Fruit fly (Drosophila melanogaster) whole organism, embryonic: ENCODE measurements around the gene CG12206.
A peak's percentile ranks its signal among the peaks of the same experiment; 100 is the strongest.

Experiments used
- Antp ChIP-seq: fragments of 200-800 bp; sonication (Bioruptor generic); optimal IDR thresholded peaks from 3 replicates; lab custom pipeline; 2016; ENCODE audit warnings: missing biosample characterization, missing genetic modification characterization
- Awh ChIP-seq: fragments of 200-800 bp; sonication (Bioruptor generic); IDR thresholded peaks from 2 replicates; pipeline ENCODE4, ENCODE4 v1.3.6; 2022; ENCODE audit warnings: missing biosample characterization, missing genetic modification characterization
- Blimp-1 ChIP-seq: fragments of 200-800 bp; sonication (Bioruptor generic); optimal IDR thresholded peaks from 3 replicates; lab custom pipeline; 2018; ENCODE audit warnings: missing biosample characterization, missing genetic modification characterization, mild to moderate bottlenecking, moderate library complexity, missing genetic modification reagents
- CG10366 ChIP-seq: fragments of 200-800 bp; sonication (Bioruptor generic); IDR thresholded peaks from 2 replicates; pipeline ENCODE4 v1.3.6; 2022; ENCODE audit warnings: missing biosample characterization, missing genetic modification characterization
- CG10462 ChIP-seq: fragments of 200-800 bp; sonication (Bioruptor generic); optimal IDR thresholded peaks from 2 replicates; lab custom pipeline; 2016; ENCODE audit warnings: missing biosample characterization, missing genetic modification characterization
- CG11696 ChIP-seq: fragments of 200-800 bp; sonication (Bioruptor generic); IDR thresholded peaks from 2 replicates; pipeline ENCODE4 v1.3.6; 2022; ENCODE audit warnings: missing biosample characterization, missing genetic modification characterization
- CG12071 ChIP-seq: fragments of 200-800 bp; sonication (Bioruptor generic); optimal IDR thresholded peaks from 3 replicates; lab custom pipeline; 2018; ENCODE audit warnings: missing biosample characterization, mild to moderate bottlenecking, missing genetic modification characterization
- CG15269 ChIP-seq: fragments of 200-800 bp; sonication (Bioruptor generic); optimal IDR thresholded peaks from 2 replicates; lab custom pipeline; 2018; ENCODE audit warnings: missing biosample characterization, mild to moderate bottlenecking, missing genetic modification characterization, moderate library complexity
- CG17328 ChIP-seq: fragments of 200-800 bp; sonication (Bioruptor generic); IDR thresholded peaks from 2 replicates; pipeline ENCODE4 v1.3.6; 2022; ENCODE audit warnings: missing biosample characterization, missing genetic modification characterization
- CG17359 ChIP-seq: fragments of 200-800 bp; sonication (Bioruptor generic); optimal IDR thresholded peaks from 3 replicates; lab custom pipeline; 2018; ENCODE audit warnings: missing biosample characterization, mild to moderate bottlenecking, missing genetic modification characterization, moderate library complexity
- CG18619 ChIP-seq: fragments of 200-800 bp; sonication (Bioruptor generic); optimal IDR thresholded peaks from 3 replicates; lab custom pipeline; 2017; ENCODE audit warnings: missing biosample characterization, mild to moderate bottlenecking, missing genetic modification characterization
- CG31441 ChIP-seq: fragments of 200-800 bp; sonication (Bioruptor generic); IDR thresholded peaks from 2 replicates; pipeline ENCODE4 v1.3.6; 2022; ENCODE audit warnings: missing biosample characterization, missing genetic modification characterization
- CG3281 ChIP-seq: fragments of 200-800 bp; sonication (Bioruptor generic); optimal IDR thresholded peaks from 3 replicates; lab custom pipeline; 2017; ENCODE audit warnings: missing biosample characterization, mild to moderate bottlenecking, missing genetic modification characterization
- CG3847 ChIP-seq: fragments of 200-800 bp; sonication (Bioruptor generic); IDR thresholded peaks from 2 replicates; pipeline ENCODE4 v1.3.6; 2022; ENCODE audit warnings: missing biosample characterization, missing genetic modification characterization
- CG4730 ChIP-seq: fragments of 200-800 bp; sonication (Bioruptor generic); IDR thresholded peaks from 2 replicates; pipeline ENCODE4 v1.3.6; 2022; ENCODE audit warnings: missing biosample characterization, missing genetic modification characterization
- CG7271 ChIP-seq: fragments of 200-800 bp; sonication (Bioruptor generic); optimal IDR thresholded peaks from 2 replicates; lab custom pipeline; 2018; ENCODE audit warnings: missing biosample characterization, mild to moderate bottlenecking, missing genetic modification characterization, moderate library complexity
- CG7786 ChIP-seq: fragments of 200-800 bp; sonication (Bioruptor generic); optimal IDR thresholded peaks from 2 replicates; lab custom pipeline; 2016; ENCODE audit warnings: missing biosample characterization, missing genetic modification characterization
- CG8765 ChIP-seq: fragments of 200-800 bp; sonication (Bioruptor generic); IDR thresholded peaks from 2 replicates; pipeline ENCODE4 v1.3.6; 2022; ENCODE audit warnings: missing biosample characterization, missing genetic modification characterization
- CoRest ChIP-seq: fragments of 200-800 bp; sonication (Bioruptor generic); optimal IDR thresholded peaks from 3 replicates; lab custom pipeline; 2018; ENCODE audit warnings: missing biosample characterization, mild to moderate bottlenecking, missing genetic modification characterization, moderate library complexity
- Dek ChIP-seq: fragments of 200-800 bp; sonication (Bioruptor generic); optimal IDR thresholded peaks from 3 replicates; lab custom pipeline; 2019; ENCODE audit warnings: missing biosample characterization, mild to moderate bottlenecking, missing genetic modification characterization, moderate library complexity
- Drgx ChIP-seq: fragments of 200-800 bp; sonication (Bioruptor generic); IDR thresholded peaks from 2 replicates; pipeline ENCODE4 v1.3.6; 2022; ENCODE audit warnings: missing biosample characterization, missing genetic modification characterization
- Ets65A ChIP-seq: fragments of 200-800 bp; sonication (Bioruptor generic); peaks from one replicate; lab custom pipeline; 2016; ENCODE audit warnings: missing biosample characterization, missing genetic modification characterization
- Ets97D ChIP-seq: fragments of 200-800 bp; sonication (Bioruptor generic); optimal IDR thresholded peaks from 3 replicates; lab custom pipeline; 2016; ENCODE audit warnings: missing biosample characterization, missing genetic modification characterization
- Gug ChIP-seq: fragments of 200-800 bp; sonication (Bioruptor generic); IDR thresholded peaks from 4 replicates; pipeline ENCODE4 v1.3.6; 2022; ENCODE audit warnings: missing biosample characterization, missing genetic modification characterization
- HHEX ChIP-seq: fragments of 200-800 bp; sonication (Bioruptor generic); optimal IDR thresholded peaks from 3 replicates; lab custom pipeline; 2017; ENCODE audit warnings: missing biosample characterization, mild to moderate bottlenecking, missing genetic modification characterization, missing genetic modification reagents
- HLH3B ChIP-seq: fragments of 200-800 bp; sonication (Bioruptor generic); IDR thresholded peaks from 2 replicates; pipeline ENCODE4 v1.3.6; 2022; ENCODE audit warnings: missing biosample characterization, missing genetic modification characterization
- Hmr ChIP-seq: fragments of 200-800 bp; sonication (Bioruptor generic); optimal IDR thresholded peaks from 3 replicates; lab custom pipeline; 2017; ENCODE audit warnings: mild to moderate bottlenecking, missing biosample characterization, missing genetic modification reagents, missing genetic modification characterization
- Kr ChIP-seq: fragments of 200-800 bp; sonication (Bioruptor generic); optimal IDR thresholded peaks from 2 replicates; lab custom pipeline; 2017; ENCODE audit warnings: missing biosample characterization, mild to moderate bottlenecking, missing genetic modification characterization
- Oli ChIP-seq: fragments of 200-800 bp; sonication (Bioruptor generic); optimal IDR thresholded peaks from 2 replicates; lab custom pipeline; 2018; ENCODE audit warnings: missing biosample characterization, mild to moderate bottlenecking, missing genetic modification characterization, moderate library complexity
- Rx ChIP-seq: fragments of 200-800 bp; sonication (Bioruptor generic); IDR thresholded peaks from 2 replicates; pipeline ENCODE4 v1.3.6; 2022; ENCODE audit warnings: missing biosample characterization, missing genetic modification characterization
- Sry-δ ChIP-seq: fragments of 200-800 bp; sonication (Bioruptor generic); optimal IDR thresholded peaks from 2 replicates; lab custom pipeline; 2016; ENCODE audit warnings: missing biosample characterization, missing genetic modification characterization
- bsh ChIP-seq, 2 experiments: fragments of 200-800 bp; sonication (Bioruptor generic); optimal IDR thresholded peaks; 2 replicates each; lab custom pipeline; 2017 to 2018; ENCODE audit warnings: mild to moderate bottlenecking in 2 of 2, missing biosample characterization in 2 of 2, missing genetic modification characterization in 2 of 2, moderate library complexity in 1 of 2
- cas ChIP-seq: fragments of 200-800 bp; sonication (Bioruptor generic); IDR thresholded peaks from 2 replicates; pipeline ENCODE4 v1.3.6; 2022; ENCODE audit warnings: missing biosample characterization, missing genetic modification characterization
- chif ChIP-seq, 2 experiments: fragments of 200-800 bp; sonication (Bioruptor generic); optimal IDR thresholded peaks; 3 replicates each; lab custom pipeline; 2016; ENCODE audit warnings: missing biosample characterization in 2 of 2, missing genetic modification characterization in 2 of 2
- fd64A ChIP-seq: fragments of 200-800 bp; sonication (Bioruptor generic); optimal IDR thresholded peaks from 3 replicates; lab custom pipeline; 2018; ENCODE audit warnings: missing biosample characterization, mild to moderate bottlenecking, missing genetic modification characterization
- hb ChIP-seq: fragments of 200-800 bp; sonication (Bioruptor generic); IDR thresholded peaks from 3 replicates; pipeline ENCODE4 v1.3.6; 2022; ENCODE audit warnings: missing biosample characterization, missing genetic modification characterization; ENCODE audit not compliant: partially characterized antibody
- hbn ChIP-seq: fragments of 200-800 bp; sonication (Bioruptor generic); IDR thresholded peaks from 2 replicates; pipeline ENCODE4 v1.3.6; 2022; ENCODE audit warnings: missing biosample characterization, missing genetic modification characterization; ENCODE audit not compliant: partially characterized antibody
- lmd ChIP-seq: fragments of 200-800 bp; sonication (Bioruptor generic); IDR thresholded peaks from 2 replicates; pipeline ENCODE4 v1.3.6; 2022; ENCODE audit warnings: missing biosample characterization, missing genetic modification characterization
- lola ChIP-seq, 3 experiments: fragments of >200 bp in 2 of 3; fragments of 200-800 bp in 1 of 3; sonication (Bioruptor generic) in 1 of 3; optimal IDR thresholded peaks; 2 replicates each; lab custom pipeline; 2017 to 2019; ENCODE audit warnings: missing biosample characterization in 3 of 3, missing genetic modification characterization in 3 of 3, mild to moderate bottlenecking in 1 of 3, moderate library complexity in 1 of 3
- mam ChIP-seq: fragments of 200-800 bp; sonication (Bioruptor generic); optimal IDR thresholded peaks from 3 replicates; lab custom pipeline; 2016; ENCODE audit warnings: missing biosample characterization, missing genetic modification characterization
- mirr ChIP-seq: fragments of 200-800 bp; sonication (Bioruptor generic); optimal IDR thresholded peaks from 3 replicates; lab custom pipeline; 2018; ENCODE audit warnings: missing biosample characterization, mild to moderate bottlenecking, missing genetic modification characterization
- nom ChIP-seq: fragments of 200-800 bp; sonication (Bioruptor generic); optimal IDR thresholded peaks from 2 replicates; lab custom pipeline; 2017; ENCODE audit warnings: missing biosample characterization, missing genetic modification characterization, mild to moderate bottlenecking, moderate library complexity, missing genetic modification reagents
- phol ChIP-seq: fragments of 200-800 bp; sonication (Bioruptor generic); optimal IDR thresholded peaks from 3 replicates; lab custom pipeline; 2018; ENCODE audit warnings: missing biosample characterization, mild to moderate bottlenecking, missing genetic modification characterization, moderate library complexity
- pnt ChIP-seq: fragments of 200-800 bp; sonication (Bioruptor generic); optimal IDR thresholded peaks from 3 replicates; lab custom pipeline; 2016; ENCODE audit warnings: missing biosample characterization, missing genetic modification characterization
- pum ChIP-seq: fragments of 200-800 bp; sonication (Bioruptor generic); optimal IDR thresholded peaks from 2 replicates; lab custom pipeline; 2016; ENCODE audit warnings: missing biosample characterization, missing genetic modification characterization
- row ChIP-seq: fragments of 200-800 bp; sonication (Bioruptor generic); IDR thresholded peaks from 3 replicates; pipeline ENCODE4 v1.3.6; 2022; ENCODE audit warnings: missing biosample characterization, missing genetic modification characterization
- salm ChIP-seq: fragments of 200-800 bp; sonication (Bioruptor generic); optimal IDR thresholded peaks from 2 replicates; lab custom pipeline; 2018; ENCODE audit warnings: missing biosample characterization, mild to moderate bottlenecking, missing genetic modification characterization
- sens ChIP-seq: fragments of 200-800 bp; sonication (Bioruptor generic); peaks from one replicate; lab custom pipeline; 2016; ENCODE audit warnings: missing biosample characterization, missing genetic modification characterization
- ssp ChIP-seq: fragments of 200-800 bp; sonication (Bioruptor generic); IDR thresholded peaks from 2 replicates; pipeline ENCODE4 v1.3.6; 2022; ENCODE audit warnings: missing biosample characterization, missing genetic modification characterization
- stwl ChIP-seq: fragments of 200-800 bp; sonication (Bioruptor generic); optimal IDR thresholded peaks from 3 replicates; lab custom pipeline; 2018; ENCODE audit warnings: missing biosample characterization, mild to moderate bottlenecking, missing genetic modification characterization, moderate library complexity

Gene CG12206

DNA sequence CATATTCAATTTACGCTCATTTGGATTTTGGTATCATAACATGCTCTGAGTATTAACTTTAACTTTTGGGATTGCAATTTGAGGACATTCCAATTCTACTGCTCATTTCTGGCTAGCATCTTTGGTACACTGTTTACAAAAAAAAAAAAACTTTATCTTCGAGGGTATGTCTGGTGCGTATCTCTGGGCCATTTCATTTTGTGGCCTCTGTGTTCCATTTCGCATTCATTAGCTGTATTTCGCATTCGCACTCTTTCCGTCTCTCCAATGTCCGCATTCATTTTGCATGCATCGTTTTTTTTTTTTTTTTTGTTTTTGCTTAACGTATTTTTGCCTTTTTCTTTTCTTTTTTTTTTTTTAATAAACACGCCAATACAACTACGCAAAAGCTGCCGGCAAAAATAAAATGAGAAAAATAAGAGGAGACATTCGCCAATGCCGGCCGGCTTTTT lies 40.7 kb downstream of the CG12206 start:
- TF ChIP-seq CG12071: no peak
- peak; percentile 7 for TF ChIP-seq CG7786
- TF ChIP-seq cas (GFP tag; lab: Robert Waterston, UW): no peak
- no peak for TF ChIP-seq hb (GFP tag; lab: Robert Waterston, UW)
- TF ChIP-seq chif (GFP tag; optimal IDR thresholded peaks at IDR 0.05; lab: Kevin White, UChicago): peak in 1 of 2 experiments; percentile 15
- TF ChIP-seq pum (GFP tag; lab: Kevin White, UChicago): no peak
- TF ChIP-seq Oli (tag; lab: Kevin White, UChicago): peak; percentile 11
- no peak for TF ChIP-seq mirr (GFP tag; lab: Kevin White, UChicago)
- peak; percentile 29; the same call in 1 of the 2 replicates for TF ChIP-seq CG10366 (GFP tag; lab: Robert Waterston, UW)
- peak; percentile 39; the same call in 1 of the 2 replicates for TF ChIP-seq CG3847 (GFP tag; lab: Robert Waterston, UW)
- TF ChIP-seq Antp (GFP tag; lab: Kevin White, UChicago): peak; percentile 20
- TF ChIP-seq Gug: 0 out of 4 replicates have a peak, but pooled peaks have one; percentile 7
- TF ChIP-seq CG17359 (tag; lab: Kevin White, UChicago): peak; percentile 36
- no peak for TF ChIP-seq CG4730 (GFP tag; lab: Robert Waterston, UW)
- no peak for TF ChIP-seq Dek
- TF ChIP-seq CG3281 (GFP tag; lab: Kevin White, UChicago): no peak
- TF ChIP-seq Ets65A: peak; percentile 79
- no peak for TF ChIP-seq Sry-δ (GFP tag; lab: Kevin White, UChicago)
- TF ChIP-seq lola (GFP tag; optimal IDR thresholded peaks at IDR 0.05; lab: Kevin White, UChicago): no peak
- peak; percentile 95 for TF ChIP-seq nom (GFP tag; lab: Kevin White, UChicago)
- TF ChIP-seq CG15269 (tag; lab: Kevin White, UChicago): peak; percentile 1
- no peak for TF ChIP-seq CoRest (tag; lab: Kevin White, UChicago)
- peak; percentile 1 for TF ChIP-seq Ets97D
- no peak for TF ChIP-seq pnt (GFP tag; lab: Kevin White, UChicago)
- no peak for TF ChIP-seq CG11696 (GFP tag; lab: Robert Waterston, UW)
- TF ChIP-seq Awh (GFP tag; lab: Robert Waterston, UW): 0 out of 2 replicates have a peak, but pooled peaks have one; percentile 15
- no peak for TF ChIP-seq hbn
- peak; percentile 40 for TF ChIP-seq phol
- TF ChIP-seq CG8765: no peak
- TF ChIP-seq stwl: no peak
- TF ChIP-seq HHEX (GFP tag; lab: Kevin White, UChicago): no peak
- TF ChIP-seq CG18619 (GFP tag; lab: Kevin White, UChicago): no peak
- TF ChIP-seq bsh (GFP tag; optimal IDR thresholded peaks at IDR 0.05; lab: Kevin White, UChicago): peak in 1 of 2 experiments; percentile 73
- TF ChIP-seq Kr: no peak
- peak; percentile 43 for TF ChIP-seq sens (GFP tag; lab: Kevin White, UChicago)
- TF ChIP-seq row (GFP tag; lab: Robert Waterston, UW): peak; percentile 59
- peak; percentile 21 for TF ChIP-seq mam (GFP tag; lab: Kevin White, UChicago)
- TF ChIP-seq HLH3B: peak; percentile 35; the same call in 1 of the 2 replicates
- 0 out of 2 replicates have a peak, but pooled peaks have one; percentile 19 for TF ChIP-seq lmd (GFP tag; lab: Robert Waterston, UW)
- TF ChIP-seq Drgx (GFP tag; lab: Robert Waterston, UW): peak; percentile 87
- no peak for TF ChIP-seq CG7271
- no peak for TF ChIP-seq Rx (GFP tag; lab: Robert Waterston, UW)
- no peak for TF ChIP-seq Hmr (GFP tag; lab: Kevin White, UChicago)
- TF ChIP-seq salm (tag; lab: Kevin White, UChicago): no peak
- 0 out of 2 replicates have a peak, but pooled peaks have one; percentile 9 for TF ChIP-seq CG17328
- peak; percentile 6 for TF ChIP-seq Blimp-1 (GFP tag; lab: Kevin White, UChicago)
- no peak for TF ChIP-seq CG31441 (GFP tag; lab: Robert Waterston, UW)
- TF ChIP-seq fd64A (GFP tag; lab: Kevin White, UChicago): no peak
- TF ChIP-seq ssp (GFP tag; lab: Robert Waterston, UW): no peak
- TF ChIP-seq CG10462 (GFP tag; lab: Kevin White, UChicago): no peak
